Worm (Caenorhabditis elegans) whole organism, young adult: ENCODE data around the gene cth-1.

Source experiments
- K11D2.4 ChIP-seq: fragments of 200-800 bp; sonication (Bioruptor generic); IDR thresholded peaks from 2 replicates; pipeline ENCODE4 v1.3.6; 2022; ENCODE audit warnings: missing genetic modification reagents, missing genetic modification characterization, missing compliant biosample characterization
- ama-1 ChIP-seq, 3 experiments: fragments of 150-350 bp in 1 of 3; sonication (generic microtip) in 2 of 3; optimal IDR thresholded peaks; 2 replicates each; lab custom pipeline; 2014 to 2018; ENCODE audit warnings: missing biosample characterization in 2 of 3, missing genetic modification characterization in 2 of 3, missing genetic modification reagents in 2 of 3
- aptf-2 ChIP-seq: fragments of 200-800 bp; sonication (Bioruptor generic); conservative IDR thresholded peaks from 2 replicates; pipeline ENCODE4 v1.3.6; 2022; ENCODE audit warnings: missing genetic modification reagents, missing genetic modification characterization, missing compliant biosample characterization
- athp-1 ChIP-seq: sonication (generic microtip); optimal IDR thresholded peaks from 2 replicates; lab custom pipeline; 2017; ENCODE audit warnings: mild to moderate bottlenecking, missing genetic modification characterization, missing compliant biosample characterization
- cebp-2 ChIP-seq: fragments of 200-800 bp; sonication (Bioruptor generic); IDR thresholded peaks from 2 replicates; pipeline ENCODE4 v1.3.6; 2022; ENCODE audit warnings: missing genetic modification characterization, missing compliant biosample characterization
- ekl-4 ChIP-seq: fragments of 200-800 bp; sonication (Bioruptor generic); IDR thresholded peaks from 2 replicates; pipeline ENCODE4 v1.3.6; 2022; ENCODE audit warnings: missing genetic modification reagents, missing genetic modification characterization, missing compliant biosample characterization
- fkh-3 ChIP-seq: sonication (generic microtip); optimal IDR thresholded peaks from 2 replicates; lab custom pipeline; 2016; ENCODE audit warnings: mild to moderate bottlenecking, missing genetic modification characterization, missing compliant biosample characterization
- him-1 ChIP-seq: sonication (generic microtip); optimal IDR thresholded peaks from 2 replicates; lab custom pipeline; 2016; ENCODE audit warnings: missing genotype, missing genetic modification reagents, missing genetic modification characterization, missing compliant biosample characterization
- hrde-1 ChIP-seq: sonication (generic microtip); optimal IDR thresholded peaks from 2 replicates; lab custom pipeline; 2016; ENCODE audit warnings: missing genetic modification characterization, mild to moderate bottlenecking, missing compliant biosample characterization, moderate library complexity, missing genotype, missing genetic modification reagents, borderline replicate concordance
- mes-4 ChIP-seq: sonication (generic microtip); optimal IDR thresholded peaks from 2 replicates; lab custom pipeline; 2016; ENCODE audit warnings: missing genotype, missing genetic modification characterization, missing compliant biosample characterization
- nhr-90 ChIP-seq: sonication (generic microtip); optimal IDR thresholded peaks from 2 replicates; lab custom pipeline; 2016; ENCODE audit warnings: missing genotype, mild to moderate bottlenecking, missing genetic modification characterization, missing compliant biosample characterization
- pha-4 ChIP-seq: fragments of 150-350 bp; sonication (generic microtip); optimal IDR thresholded peaks from 2 replicates; lab custom pipeline; 2014; ENCODE audit warnings: missing biosample characterization, missing genetic modification reagents, missing genetic modification characterization
- sea-2 ChIP-seq: fragments of 200-800 bp; sonication (Bioruptor generic); IDR thresholded peaks from 2 replicates; pipeline ENCODE4 v1.3.6; 2022; ENCODE audit warnings: missing genetic modification characterization, missing compliant biosample characterization

DNA sequence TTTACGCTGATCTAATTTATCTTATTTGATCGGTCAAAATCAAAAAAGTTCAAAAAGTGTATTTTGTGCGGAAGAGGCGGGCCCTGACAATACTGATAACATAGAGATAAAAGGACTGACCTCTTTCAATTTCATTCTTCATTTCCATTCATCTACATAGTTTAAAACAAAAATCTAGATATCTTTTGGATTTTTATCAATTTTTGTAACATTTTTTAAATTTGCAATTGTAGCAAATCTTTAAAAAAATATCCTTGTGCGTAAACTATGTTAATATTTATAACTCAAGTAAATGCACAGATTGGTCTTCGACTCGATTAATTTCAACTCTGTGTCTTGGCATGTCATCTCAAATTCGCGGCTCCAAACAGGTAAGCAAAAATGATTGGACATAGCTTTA is 3.1 kb downstream of the cth-1 start, which contains the start of gene argk-1:
- TF ChIP-seq K11D2.4 (no peak), athp-1 (tag; lab: Kevin White, UChicago) (no peak), nhr-90 (tag; lab: Kevin White, UChicago) (no peak), him-1 (tag; lab: Kevin White, UChicago) (no peak), ama-1 (optimal IDR thresholded peaks at IDR 0.05; lab: Kevin White, UChicago) (no peak), ama-1 (GFP tag; optimal IDR thresholded peaks at IDR 0.05; lab: Kevin White, UChicago) (no peak), hrde-1 (tag; lab: Kevin White, UChicago) (no peak), ekl-4 (GFP tag; lab: Robert Waterston, UW) (no peak), cebp-2 (GFP tag; lab: Robert Waterston, UW) (no peak), mes-4 (no peak), fkh-3 (tag; lab: Kevin White, UChicago) (no peak), aptf-2 (no peak), pha-4 (tag; lab: Kevin White, UChicago) (no peak), sea-2 (GFP tag; lab: Robert Waterston, UW) (no peak)
